Fruit fly (Drosophila melanogaster) whole organism, wandering third instar larva: Measurements from ENCODE around the gene CG8461.

Source experiments
- Abd-B ChIP-seq: fragments of >200 bp; optimal IDR thresholded peaks from 2 replicates; lab custom pipeline; 2017; ENCODE audit warnings: missing biosample characterization, missing genetic modification characterization
- CG9705 ChIP-seq: fragments of 200-800 bp; sonication (Bioruptor generic); optimal IDR thresholded peaks from 2 replicates; lab custom pipeline; 2018; ENCODE audit warnings: missing biosample characterization, mild to moderate bottlenecking, missing genetic modification characterization
- CrebA ChIP-seq: fragments of 200-800 bp; sonication (Bioruptor generic); optimal IDR thresholded peaks from 2 replicates; lab custom pipeline; 2016; ENCODE audit warnings: missing biosample characterization, mild to moderate bottlenecking, missing genetic modification characterization, borderline replicate concordance
- Dfd ChIP-seq: fragments of >200 bp; optimal IDR thresholded peaks from 2 replicates; lab custom pipeline; 2017; ENCODE audit warnings: missing biosample characterization, missing genetic modification characterization
- Dif ChIP-seq: fragments of 200-275, 200-300 bp; sonication (Bioruptor generic); optimal IDR thresholded peaks from 2 replicates; lab custom pipeline; 2018; ENCODE audit warnings: missing biosample characterization, missing genetic modification characterization; ENCODE audit not compliant: partially characterized antibody
- HLH106 ChIP-seq: fragments of 200-800 bp; optimal IDR thresholded peaks from 3 replicates; lab custom pipeline; 2019; ENCODE audit warnings: missing biosample characterization, mild to moderate bottlenecking, missing genetic modification characterization, moderate library complexity
- Hnf4 ChIP-seq: fragments of 200-800 bp; sonication (Bioruptor generic); optimal IDR thresholded peaks from 2 replicates; lab custom pipeline; 2016; ENCODE audit warnings: missing biosample characterization, mild to moderate bottlenecking, missing genetic modification characterization
- Hr78 ChIP-seq: fragments of >200 bp; optimal IDR thresholded peaks from 2 replicates; lab custom pipeline; 2017; ENCODE audit warnings: missing biosample characterization, missing genetic modification characterization
- Hr83 ChIP-seq: fragments of 200-300 bp; sonication (Bioruptor generic); optimal IDR thresholded peaks from 2 replicates; lab custom pipeline; 2016; ENCODE audit warnings: missing biosample characterization, mild to moderate bottlenecking, missing genetic modification characterization, moderate library complexity; ENCODE audit not compliant: poor library complexity, severe bottlenecking
- Jra ChIP-seq: sonication (Bioruptor generic); optimal IDR thresholded peaks from 2 replicates; lab custom pipeline; 2016; ENCODE audit warnings: missing biosample characterization, missing genetic modification characterization
- Mio ChIP-seq: sonication (Bioruptor generic); optimal IDR thresholded peaks from 2 replicates; lab custom pipeline; 2016; ENCODE audit warnings: missing biosample characterization, missing genetic modification characterization
- N ChIP-seq: fragments of >200 bp; optimal IDR thresholded peaks from 2 replicates; lab custom pipeline; 2018; ENCODE audit warnings: missing biosample characterization, missing external identifiers, missing genetic modification characterization
- OdsH ChIP-seq: fragments of 200-800 bp; sonication (Bioruptor generic); optimal IDR thresholded peaks from 2 replicates; lab custom pipeline; 2016; ENCODE audit warnings: missing biosample characterization, mild to moderate bottlenecking, missing genetic modification characterization
- Sp1 ChIP-seq: fragments of 200-800 bp; sonication (Bioruptor generic); optimal IDR thresholded peaks from 3 replicates; lab custom pipeline; 2019; ENCODE audit warnings: missing biosample characterization, mild to moderate bottlenecking, missing genetic modification characterization, moderate library complexity
- br ChIP-seq: fragments of 200-800 bp; sonication (Bioruptor generic); optimal IDR thresholded peaks from 2 replicates; lab custom pipeline; 2016; ENCODE audit warnings: missing biosample characterization, missing genetic modification characterization
- brk ChIP-seq: fragments of 200-800 bp; sonication (Bioruptor generic); optimal IDR thresholded peaks from 2 replicates; lab custom pipeline; 2016; ENCODE audit warnings: missing biosample characterization, mild to moderate bottlenecking, missing genetic modification characterization
- dl ChIP-seq, 2 experiments: fragments of 175-275, 200-275 bp in 1 of 2; fragments of 200-275 bp in 1 of 2; sonication (Bioruptor generic); optimal IDR thresholded peaks; lab custom pipeline; 2018; ENCODE audit warnings: mild to moderate bottlenecking in 2 of 2, missing biosample characterization in 2 of 2, missing genetic modification characterization in 2 of 2, moderate library complexity in 2 of 2; ENCODE audit not compliant: partially characterized antibody in 2 of 2, insufficient read depth in 1 of 2
- dsf ChIP-seq: sonication (Bioruptor generic); optimal IDR thresholded peaks from 2 replicates; lab custom pipeline; 2016; ENCODE audit warnings: missing biosample characterization, missing genetic modification characterization, borderline replicate concordance
- ey ChIP-seq: fragments of 200-800 bp; sonication (Bioruptor generic); optimal IDR thresholded peaks from 2 replicates; lab custom pipeline; 2016; ENCODE audit warnings: missing biosample characterization, missing genetic modification characterization
- foxo ChIP-seq, 2 experiments: fragments of 200-800 bp; sonication (Bioruptor generic); optimal IDR thresholded peaks; 2 replicates in 1 of 2; 3 replicates in 1 of 2; lab custom pipeline; 2016 to 2017; ENCODE audit warnings: missing biosample characterization in 2 of 2, missing genetic modification characterization in 2 of 2
- fru ChIP-seq: fragments of 200-800 bp; sonication (Bioruptor generic); optimal IDR thresholded peaks from 3 replicates; lab custom pipeline; 2016; ENCODE audit warnings: missing biosample characterization, mild to moderate bottlenecking, missing genetic modification characterization
- h ChIP-seq: fragments of 200-800 bp; sonication (Bioruptor generic); optimal IDR thresholded peaks from 3 replicates; lab custom pipeline; 2016; ENCODE audit warnings: missing biosample characterization, mild to moderate bottlenecking, missing genetic modification characterization
- jim ChIP-seq: fragments of 175-275, 200-325 bp; sonication (Bioruptor generic); optimal IDR thresholded peaks from 2 replicates; lab custom pipeline; 2016; ENCODE audit warnings: missing biosample characterization, mild to moderate bottlenecking, missing genetic modification characterization
- lola ChIP-seq: fragments of >200 bp; optimal IDR thresholded peaks from 2 replicates; lab custom pipeline; 2017; ENCODE audit warnings: missing biosample characterization, missing genetic modification characterization
- psq ChIP-seq: fragments of 200-800 bp; sonication (Bioruptor generic); optimal IDR thresholded peaks from 3 replicates; lab custom pipeline; 2017; ENCODE audit warnings: missing biosample characterization, mild to moderate bottlenecking, missing genetic modification characterization, moderate library complexity
- rgr ChIP-seq: fragments of 200-800 bp; sonication (Bioruptor generic); optimal IDR thresholded peaks from 3 replicates; lab custom pipeline; 2016; ENCODE audit warnings: missing biosample characterization, mild to moderate bottlenecking, missing genetic modification characterization
- sv ChIP-seq: fragments of 200-800 bp; sonication (Bioruptor generic); optimal IDR thresholded peaks from 3 replicates; lab custom pipeline; 2016; ENCODE audit warnings: missing biosample characterization, missing genetic modification characterization
- tai ChIP-seq: sonication (Bioruptor generic); optimal IDR thresholded peaks from 2 replicates; lab custom pipeline; 2016; ENCODE audit warnings: missing biosample characterization, missing genetic modification characterization
- usp ChIP-seq: fragments of >200 bp; optimal IDR thresholded peaks from 2 replicates; lab custom pipeline; 2017; ENCODE audit warnings: missing biosample characterization, missing genetic modification characterization
- woc ChIP-seq: sonication (Bioruptor generic); optimal IDR thresholded peaks from 2 replicates; lab custom pipeline; 2016; ENCODE audit warnings: missing biosample characterization, mild to moderate bottlenecking, missing genetic modification characterization

The CG8461 gene

dm6 chr3R:14476273-14476672 is 37.2 kb downstream of the CG8461 start:
- TF ChIP-seq Jra (no peak), brk (GFP tag; lab: Kevin White, UChicago) (no peak), sv (GFP tag; lab: Kevin White, UChicago) (peak; percentile 57), rgr (GFP tag; lab: Kevin White, UChicago) (peak; percentile 27), h (peak; percentile 65), psq (GFP tag; lab: Kevin White, UChicago) (peak; percentile 4), HLH106 (tag; lab: Kevin White, UChicago) (peak; percentile 32), foxo (GFP tag; optimal IDR thresholded peaks at IDR 0.05; lab: Kevin White, UChicago) (peak in 1 of 2 experiments; percentile 56), Hnf4 (GFP tag; lab: Kevin White, UChicago) (peak; percentile 6), dl (GFP tag; optimal IDR thresholded peaks at IDR 0.05; lab: Kevin White, UChicago; ENCODE audit: insufficient read depth in 1 of 2, partially characterized antibody in 2 of 2) (no peak), ey (GFP tag; lab: Kevin White, UChicago) (peak; percentile 48), OdsH (GFP tag; lab: Kevin White, UChicago) (peak; percentile 44), Sp1 (GFP tag; lab: Kevin White, UChicago) (peak; percentile 10), br (GFP tag; lab: Kevin White, UChicago) (peak; percentile 23), lola (no peak), fru (GFP tag; lab: Kevin White, UChicago) (peak; percentile 36), N (GFP tag; lab: Kevin White, UChicago) (no peak), CG9705 (GFP tag; lab: Kevin White, UChicago) (no peak)

dm6 chr3R:14474073-14474722 is 39.2 kb downstream of the CG8461 start:
- TF ChIP-seq foxo (GFP tag; optimal IDR thresholded peaks at IDR 0.05; lab: Kevin White, UChicago) (no peak), rgr (GFP tag; lab: Kevin White, UChicago) (no peak), Dif (GFP tag; lab: Kevin White, UChicago) (no peak), Abd-B (no peak), tai (GFP tag; lab: Kevin White, UChicago) (no peak), fru (GFP tag; lab: Kevin White, UChicago) (no peak), dl (GFP tag; optimal IDR thresholded peaks at IDR 0.05; lab: Kevin White, UChicago; ENCODE audit: insufficient read depth in 1 of 2, partially characterized antibody in 2 of 2) (no peak), OdsH (GFP tag; lab: Kevin White, UChicago) (no peak), jim (GFP tag; lab: Kevin White, UChicago) (no peak), dsf (no peak), Mio (no peak), Sp1 (GFP tag; lab: Kevin White, UChicago) (no peak), Hr78 (no peak), lola (no peak), h (no peak), usp (GFP tag; lab: Kevin White, UChicago) (no peak), woc (no peak), Dfd (GFP tag; lab: Kevin White, UChicago) (no peak)

DNA sequence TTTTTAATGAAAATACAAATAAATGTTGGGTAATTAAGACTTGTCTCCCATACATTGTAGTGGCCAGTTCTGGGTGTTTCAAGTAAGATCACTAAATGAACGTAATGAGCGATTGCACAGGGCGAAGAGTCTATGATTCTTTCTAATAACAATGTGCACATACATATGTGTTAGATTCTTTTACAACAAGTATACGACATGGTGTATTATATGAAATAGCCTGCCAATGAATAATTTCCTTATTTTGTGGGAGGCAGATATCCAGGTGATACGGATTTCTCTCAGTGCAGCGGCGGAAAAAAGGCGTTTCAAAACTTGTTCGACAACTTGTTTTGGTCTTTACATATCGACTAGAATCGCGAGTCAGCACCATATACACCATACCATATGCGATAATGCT is 39.9 kb downstream of the CG8461 start:
- TF ChIP-seq psq (GFP tag; lab: Kevin White, UChicago) (peak; percentile 2), sv (GFP tag; lab: Kevin White, UChicago) (peak; percentile 29), HLH106 (tag; lab: Kevin White, UChicago) (peak; percentile 30), Dfd (GFP tag; lab: Kevin White, UChicago) (no peak), OdsH (GFP tag; lab: Kevin White, UChicago) (peak; percentile 36), ey (GFP tag; lab: Kevin White, UChicago) (peak; percentile 59), lola (no peak), fru (GFP tag; lab: Kevin White, UChicago) (peak; percentile 41), rgr (GFP tag; lab: Kevin White, UChicago) (peak; percentile 50), Hr83 (no peak), h (peak; percentile 32), br (GFP tag; lab: Kevin White, UChicago) (peak; percentile 7), foxo (GFP tag; optimal IDR thresholded peaks at IDR 0.05; lab: Kevin White, UChicago) (peak in 1 of 2 experiments; percentile 63)

DNA sequence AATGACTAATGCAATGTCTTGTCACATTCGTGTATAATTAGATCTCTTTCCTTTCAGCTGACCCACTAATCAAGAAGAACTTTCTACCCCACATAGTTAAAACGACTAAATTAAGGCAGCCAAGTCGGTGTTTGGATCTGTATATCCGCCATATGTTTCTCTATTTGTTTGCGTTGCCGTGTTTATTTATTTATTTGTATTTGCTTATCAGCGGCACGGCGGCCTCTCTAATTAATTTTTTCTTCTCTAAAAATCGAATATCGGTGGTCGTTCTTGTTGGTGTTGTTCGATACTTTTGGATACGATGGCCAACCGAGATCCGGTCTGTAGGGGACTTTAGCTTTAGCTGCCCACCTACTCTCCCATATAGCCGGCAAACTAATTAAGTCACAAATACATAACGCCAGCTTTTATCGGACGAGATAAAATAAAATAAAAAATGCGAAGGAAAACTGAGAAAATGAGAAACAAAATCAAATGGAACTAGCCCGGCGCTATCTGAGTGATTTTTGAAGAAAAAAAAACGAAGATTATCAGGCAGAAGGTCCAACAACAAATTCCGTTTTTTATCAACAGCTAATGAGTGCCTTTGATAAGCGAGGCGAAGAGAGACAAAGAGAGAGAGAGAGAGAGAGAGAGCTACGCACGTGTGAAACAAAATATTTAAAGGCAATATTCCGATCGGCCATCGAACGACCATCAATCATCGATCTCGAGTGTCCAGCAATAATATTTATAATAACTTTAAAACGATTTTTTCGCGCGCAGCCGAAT is 40.7 kb downstream of the CG8461 start:
- no peak for TF ChIP-seq CrebA (GFP tag; lab: Kevin White, UChicago)
- TF ChIP-seq Dif (GFP tag; lab: Kevin White, UChicago), result peak; percentile 29
- no peak for TF ChIP-seq psq (GFP tag; lab: Kevin White, UChicago)
